Worm (Caenorhabditis elegans): ENCODE measurements around the gene pqn-15.
A peak's percentile ranks its signal among the peaks of the same experiment; 100 is the strongest.

pqn-15 gene

ce11 chrX:4283989-4284388, 22.8 kb downstream of the pqn-15 start, which contains the start of gene ets-10:
ets-10 (plus strand) TSS chrX:4284189.
- TF ChIP-seq skn-1 (tag; optimal IDR thresholded peaks at IDR 0.05): no peak
- TF ChIP-seq ZK546.5 (tag; optimal IDR thresholded peaks at IDR 0.05): no peak
- no peak for TF ChIP-seq nhr-12 (tag; optimal IDR thresholded peaks at IDR 0.05)
- TF ChIP-seq ceh-82 (tag; optimal IDR thresholded peaks at IDR 0.05): no peak
- no peak for TF ChIP-seq ztf-1 (GFP tag; conservative IDR thresholded peaks at IDR 0.05)
- TF ChIP-seq mdl-1 (tag; optimal IDR thresholded peaks at IDR 0.05): no peak
- TF ChIP-seq lsy-2 (tag; optimal IDR thresholded peaks at IDR 0.05): no peak
- TF ChIP-seq nhr-21 (tag; optimal IDR thresholded peaks at IDR 0.05): no peak
- TF ChIP-seq peb-1 (tag; optimal IDR thresholded peaks at IDR 0.05): no peak

ce11 chrX:4282380-4282779, 24.4 kb downstream of the pqn-15 start, which contains the start of gene C52B9.19:
C52B9.19 (plus strand) TSS chrX:4282555.
- TF ChIP-seq nhr-25 (tag; optimal IDR thresholded peaks at IDR 0.05) (no peak), F13H6.1 (tag; optimal IDR thresholded peaks at IDR 0.05) (no peak), nhr-21 (tag; optimal IDR thresholded peaks at IDR 0.05) (no peak), ama-1 (optimal IDR thresholded peaks at IDR 0.05) (no peak), aly-2 (tag; optimal IDR thresholded peaks at IDR 0.05) (no peak), ztf-4 (tag; optimal IDR thresholded peaks at IDR 0.05) (no peak), skn-1 (tag; optimal IDR thresholded peaks at IDR 0.05) (no peak), mdl-1 (tag; optimal IDR thresholded peaks at IDR 0.05) (no peak), nhr-237 (tag; optimal IDR thresholded peaks at IDR 0.05) (no peak), crh-2 (tag; optimal IDR thresholded peaks at IDR 0.05) (peak; percentile 12), fos-1 (tag; optimal IDR thresholded peaks at IDR 0.05) (peak; percentile 53)

ce11 chrX:4279294-4279782, 27.4 kb downstream of the pqn-15 start, which contains the start of the genes twk-28 and ets-9:
twk-28 (minus strand) TSS chrX:4279344.
ets-9 (plus strand) TSS chrX:4279703.
- TF ChIP-seq elt-1 (tag; optimal IDR thresholded peaks at IDR 0.05) (no peak), nhr-25 (tag; optimal IDR thresholded peaks at IDR 0.05) (no peak), ztf-4 (tag; optimal IDR thresholded peaks at IDR 0.05) (no peak), R02D3.7 (tag; optimal IDR thresholded peaks at IDR 0.05) (no peak), nhr-237 (tag; optimal IDR thresholded peaks at IDR 0.05) (no peak), sma-9 (GFP tag; optimal IDR thresholded peaks at IDR 0.05) (no peak), sma-9 (tag; optimal IDR thresholded peaks at IDR 0.05) (no peak), ZK546.5 (tag; optimal IDR thresholded peaks at IDR 0.05) (no peak), nhr-11 (tag; optimal IDR thresholded peaks at IDR 0.05) (no peak), nhr-23 (tag; optimal IDR thresholded peaks at IDR 0.05) (no peak), nhr-6 (tag; optimal IDR thresholded peaks at IDR 0.05) (no peak), nhr-12 (tag; optimal IDR thresholded peaks at IDR 0.05) (no peak), mab-5 (tag; optimal IDR thresholded peaks at IDR 0.05) (no peak), Y55F3AM.14 (GFP tag; optimal IDR thresholded peaks at IDR 0.05) (no peak), ztf-1 (GFP tag; conservative IDR thresholded peaks at IDR 0.05) (no peak), mbf-1 (tag; optimal IDR thresholded peaks at IDR 0.05) (no peak)

- TF ChIP-seq fos-1 (tag; optimal IDR thresholded peaks at IDR 0.05) (no peak), nhr-12 (tag; optimal IDR thresholded peaks at IDR 0.05) (no peak), ceh-82 (tag; optimal IDR thresholded peaks at IDR 0.05) (no peak), unc-55 (GFP tag; optimal IDR thresholded peaks at IDR 0.05) (peak; percentile 9)
These were observed 32.6 kb downstream of the pqn-15 start, which contains the start of gene mec-18 for ce11 chrX:4274116-4274515. mec-18 (minus strand) TSS chrX:4274216.

- TF ChIP-seq unc-62 (GFP tag; optimal IDR thresholded peaks at IDR 0.05) (no peak), blmp-1 (tag; optimal IDR thresholded peaks at IDR 0.05; ENCODE audit: insufficient read depth) (no peak), C34F6.9 (tag; optimal IDR thresholded peaks at IDR 0.05) (no peak), aly-2 (tag; optimal IDR thresholded peaks at IDR 0.05) (no peak), F13H6.1 (tag; optimal IDR thresholded peaks at IDR 0.05) (no peak), nhr-129 (tag; optimal IDR thresholded peaks at IDR 0.05) (no peak), sem-4 (tag; optimal IDR thresholded peaks at IDR 0.05) (no peak), crh-2 (tag; optimal IDR thresholded peaks at IDR 0.05) (no peak), sma-3 (GFP tag; optimal IDR thresholded peaks at IDR 0.05) (no peak), unc-55 (GFP tag; optimal IDR thresholded peaks at IDR 0.05) (no peak), elt-3 (tag; optimal IDR thresholded peaks at IDR 0.05) (no peak), unc-39 (tag; optimal IDR thresholded peaks at IDR 0.05) (no peak), ceh-16 (tag; optimal IDR thresholded peaks at IDR 0.05) (no peak), mdl-1 (tag; optimal IDR thresholded peaks at IDR 0.05) (no peak), nhr-21 (tag; optimal IDR thresholded peaks at IDR 0.05) (no peak), nhr-25 (tag; optimal IDR thresholded peaks at IDR 0.05) (no peak)
These were observed 33.1 kb downstream of the pqn-15 start, which contains the start of gene C52B9.10 for ce11 chrX:4273614-4274013. C52B9.10 (plus strand) TSS chrX:4273914.
